Fruit fly (Drosophila melanogaster): Measurements from ENCODE around the gene vsg.

dm6 chr3L:9693552-9694133 lies 20.5 kb upstream of the vsg start:
- no peak for TF ChIP-seq psq (optimal IDR thresholded peaks at IDR 0.05)
- no peak for TF ChIP-seq CG8478 (optimal IDR thresholded peaks at IDR 0.05)
- no peak for TF ChIP-seq Dll (optimal IDR thresholded peaks at IDR 0.05)
- TF ChIP-seq usp (GFP tag; optimal IDR thresholded peaks at IDR 0.05), result no peak
- no peak for TF ChIP-seq EcR (GFP tag; optimal IDR thresholded peaks at IDR 0.05)
- no peak for TF ChIP-seq pan (optimal IDR thresholded peaks at IDR 0.05)
